Worm (Caenorhabditis elegans) whole organism, young adult: ENCODE results near the gene tag-243.
A peak's percentile ranks its signal among the peaks of the same experiment; 100 is the strongest.

ENCODE experiments used
- B0019.2 ChIP-seq: fragments of 200-800 bp; sonication (Bioruptor generic); conservative IDR thresholded peaks from 2 replicates; pipeline ENCODE4 v1.3.6; 2022; ENCODE audit warnings: missing genetic modification reagents, missing genetic modification characterization, missing compliant biosample characterization
- F22D6.2 ChIP-seq: sonication (generic microtip); optimal IDR thresholded peaks from 2 replicates; lab custom pipeline; 2016; ENCODE audit warnings: mild to moderate bottlenecking, missing genetic modification characterization, missing compliant biosample characterization
- F23B12.7 ChIP-seq: sonication (generic microtip); optimal IDR thresholded peaks from 2 replicates; lab custom pipeline; 2017; ENCODE audit warnings: missing genetic modification characterization, mild to moderate bottlenecking, missing compliant biosample characterization, antibody characterized with exemption, moderate library complexity; ENCODE audit not compliant: insufficient read depth
- F33H1.4 ChIP-seq: fragments of 200-800 bp; sonication (Bioruptor generic); IDR thresholded peaks from 2 replicates; pipeline ENCODE4 v1.3.6; 2022; ENCODE audit warnings: missing genetic modification reagents, missing genetic modification characterization, missing compliant biosample characterization
- F39B2.1 ChIP-seq: fragments of 200-800 bp; sonication (Bioruptor generic); IDR thresholded peaks from 2 replicates; pipeline ENCODE4 v1.3.6; 2022; ENCODE audit warnings: missing genetic modification reagents, missing genetic modification characterization, missing compliant biosample characterization
- F49E8.2 ChIP-seq: sonication (generic microtip); optimal IDR thresholded peaks from 3 replicates; lab custom pipeline; 2017; ENCODE audit warnings: missing genetic modification characterization, mild to moderate bottlenecking, missing compliant biosample characterization, antibody characterized with exemption, moderate library complexity; ENCODE audit not compliant: insufficient read depth
- F52B5.7 ChIP-seq: sonication (generic microtip); optimal IDR thresholded peaks from 2 replicates; lab custom pipeline; 2016; ENCODE audit warnings: mild to moderate bottlenecking, missing genetic modification characterization, missing compliant biosample characterization
- K12H6.12 ChIP-seq: fragments of 200-800 bp; sonication (Bioruptor generic); optimal IDR thresholded peaks from 2 replicates; lab custom pipeline; 2018; ENCODE audit warnings: mild to moderate bottlenecking, missing genetic modification characterization, missing compliant biosample characterization
- T26A5.8 ChIP-seq: sonication (generic microtip); optimal IDR thresholded peaks from 2 replicates; lab custom pipeline; 2016; ENCODE audit warnings: missing genetic modification characterization, missing compliant biosample characterization
- Y53G8AR.9 ChIP-seq: fragments of 200-800 bp; sonication (Bioruptor generic); conservative IDR thresholded peaks from 2 replicates; pipeline ENCODE4 v1.3.6; 2022; ENCODE audit warnings: missing genetic modification reagents, missing genetic modification characterization, missing compliant biosample characterization
- Y79H2A.3 ChIP-seq: fragments of 200-800 bp; sonication (Bioruptor generic); conservative IDR thresholded peaks from 2 replicates; pipeline ENCODE4 v1.3.6; 2022; ENCODE audit warnings: missing genetic modification reagents, missing genetic modification characterization, missing compliant biosample characterization
- ama-1 ChIP-seq, 3 experiments: fragments of 150-350 bp in 1 of 3; sonication (generic microtip) in 2 of 3; optimal IDR thresholded peaks; 2 replicates each; lab custom pipeline; 2014 to 2018; ENCODE audit warnings: missing biosample characterization in 2 of 3, missing genetic modification characterization in 2 of 3, missing genetic modification reagents in 2 of 3
- aptf-3 ChIP-seq: fragments of 200-800 bp; sonication (Bioruptor generic); IDR thresholded peaks from 2 replicates; pipeline ENCODE4 v1.3.6; 2022; ENCODE audit warnings: missing genetic modification characterization, missing compliant biosample characterization
- attf-5 ChIP-seq: fragments of 200-800 bp; sonication (Bioruptor generic); optimal IDR thresholded peaks from 2 replicates; lab custom pipeline; 2018; ENCODE audit warnings: mild to moderate bottlenecking, missing genetic modification characterization, missing compliant biosample characterization
- attf-6 ChIP-seq: fragments of 200-800 bp; sonication (Bioruptor generic); IDR thresholded peaks from 2 replicates; pipeline ENCODE4 v1.3.6; 2022; ENCODE audit warnings: missing genetic modification reagents, missing genetic modification characterization, missing compliant biosample characterization
- ccch-3 ChIP-seq: fragments of 200-800 bp; sonication (Bioruptor generic); optimal IDR thresholded peaks from 2 replicates; lab custom pipeline; 2018; ENCODE audit warnings: mild to moderate bottlenecking, missing genetic modification characterization, missing compliant biosample characterization
- ceh-100 ChIP-seq: fragments of 200-800 bp; sonication (Bioruptor generic); IDR thresholded peaks from 2 replicates; pipeline ENCODE4 v1.3.6; 2022; ENCODE audit warnings: missing genetic modification reagents, missing genetic modification characterization, missing compliant biosample characterization
- ceh-40 ChIP-seq: fragments of 200-800 bp; sonication (Bioruptor generic); IDR thresholded peaks from 2 replicates; pipeline ENCODE4 v1.3.6; 2022; ENCODE audit warnings: missing genetic modification characterization, missing compliant biosample characterization
- ceh-79 ChIP-seq: sonication (generic microtip); optimal IDR thresholded peaks from 2 replicates; lab custom pipeline; 2017; ENCODE audit warnings: mild to moderate bottlenecking, missing genetic modification characterization, missing compliant biosample characterization
- chd-7 ChIP-seq: sonication (generic microtip); optimal IDR thresholded peaks from 2 replicates; lab custom pipeline; 2016; ENCODE audit warnings: mild to moderate bottlenecking, missing genetic modification characterization, moderate library complexity, missing compliant biosample characterization
- die-1 ChIP-seq: sonication (generic microtip); optimal IDR thresholded peaks from 2 replicates; lab custom pipeline; 2016; ENCODE audit warnings: missing genotype, mild to moderate bottlenecking, missing genetic modification characterization, missing compliant biosample characterization
- dpl-1 ChIP-seq: fragments of 150-350 bp; optimal IDR thresholded peaks from 2 replicates; lab custom pipeline; 2014; ENCODE audit warnings: missing biosample characterization, missing genetic modification reagents, missing genetic modification characterization
- egl-18 ChIP-seq: fragments of 200-800 bp; sonication (Bioruptor generic); IDR thresholded peaks from 2 replicates; pipeline ENCODE4 v1.3.6; 2022; ENCODE audit warnings: missing genetic modification reagents, missing genetic modification characterization, missing compliant biosample characterization
- fkh-3 ChIP-seq: sonication (generic microtip); optimal IDR thresholded peaks from 2 replicates; lab custom pipeline; 2016; ENCODE audit warnings: mild to moderate bottlenecking, missing genetic modification characterization, missing compliant biosample characterization
- gei-17 ChIP-seq: fragments of 200-800 bp; sonication (Bioruptor generic); optimal IDR thresholded peaks from 2 replicates; lab custom pipeline; 2018; ENCODE audit warnings: mild to moderate bottlenecking, missing genetic modification characterization, missing compliant biosample characterization
- him-1 ChIP-seq: sonication (generic microtip); optimal IDR thresholded peaks from 2 replicates; lab custom pipeline; 2016; ENCODE audit warnings: missing genotype, missing genetic modification reagents, missing genetic modification characterization, missing compliant biosample characterization
- hmg-1.2 ChIP-seq: fragments of 200-800 bp; sonication (Bioruptor generic); IDR thresholded peaks from 2 replicates; pipeline ENCODE4 v1.3.6; 2022; ENCODE audit warnings: missing genetic modification reagents, missing genetic modification characterization, missing compliant biosample characterization
- hrde-1 ChIP-seq: sonication (generic microtip); optimal IDR thresholded peaks from 2 replicates; lab custom pipeline; 2016; ENCODE audit warnings: missing genetic modification characterization, mild to moderate bottlenecking, missing compliant biosample characterization, moderate library complexity, missing genotype, missing genetic modification reagents, borderline replicate concordance
- lin-26 ChIP-seq: fragments of 200-800 bp; sonication (Bioruptor generic); IDR thresholded peaks from 2 replicates; pipeline ENCODE4 v1.3.6; 2022; ENCODE audit warnings: missing genetic modification reagents, missing genetic modification characterization, missing compliant biosample characterization
- lin-35 ChIP-seq, 3 experiments: fragments of 150-350 bp in 2 of 3; sonication (generic microtip) in 1 of 3; optimal IDR thresholded peaks; 2 replicates each; lab custom pipeline; 2014 to 2018; ENCODE audit warnings: missing biosample characterization in 3 of 3, missing genetic modification characterization in 3 of 3, missing genetic modification reagents in 3 of 3
- lin-54 ChIP-seq: fragments of 200-800 bp; sonication (Bioruptor generic); optimal IDR thresholded peaks from 2 replicates; lab custom pipeline; 2018; ENCODE audit warnings: mild to moderate bottlenecking, missing genetic modification characterization, missing compliant biosample characterization
- lsy-27 ChIP-seq: sonication (generic microtip); optimal IDR thresholded peaks from 2 replicates; lab custom pipeline; 2017; ENCODE audit warnings: missing genetic modification characterization, mild to moderate bottlenecking, missing compliant biosample characterization, antibody characterized with exemption, missing genotype, borderline replicate concordance; ENCODE audit not compliant: insufficient read depth
- madf-3 ChIP-seq: fragments of 200-800 bp; sonication (Bioruptor generic); IDR thresholded peaks from 2 replicates; pipeline ENCODE4 v1.3.6; 2022; ENCODE audit warnings: missing genetic modification reagents, missing genetic modification characterization, missing compliant biosample characterization
- madf-6 ChIP-seq: fragments of 200-800 bp; sonication (Bioruptor generic); IDR thresholded peaks from 2 replicates; pipeline ENCODE4 v1.3.6; 2022; ENCODE audit warnings: missing genetic modification reagents, missing genetic modification characterization, missing compliant biosample characterization
- madf-8 ChIP-seq: fragments of 200-800 bp; sonication (Bioruptor generic); conservative IDR thresholded peaks from 2 replicates; pipeline ENCODE4 v1.3.6; 2022; ENCODE audit warnings: missing genetic modification reagents, missing genetic modification characterization, missing compliant biosample characterization
- mxl-1 ChIP-seq: sonication (generic microtip); optimal IDR thresholded peaks from 2 replicates; lab custom pipeline; 2016; ENCODE audit warnings: missing genetic modification characterization, missing compliant biosample characterization
- nfyb-1 ChIP-seq: fragments of 200-800 bp; sonication (Bioruptor generic); IDR thresholded peaks from 2 replicates; pipeline ENCODE4 v1.3.6; 2022; ENCODE audit warnings: missing genetic modification reagents, missing genetic modification characterization, missing compliant biosample characterization
- nhr-27 ChIP-seq: fragments of 200-800 bp; sonication (Bioruptor generic); optimal IDR thresholded peaks from 2 replicates; lab custom pipeline; 2018; ENCODE audit warnings: mild to moderate bottlenecking, missing genetic modification characterization, moderate library complexity, missing compliant biosample characterization
- pbrm-1 ChIP-seq: fragments of 200-800 bp; sonication (Bioruptor generic); IDR thresholded peaks from 2 replicates; pipeline ENCODE4 v1.3.6; 2022; ENCODE audit warnings: missing genetic modification reagents, missing genetic modification characterization, missing compliant biosample characterization
- rcor-1 ChIP-seq: fragments of 200-800 bp; sonication (Bioruptor generic); IDR thresholded peaks from 2 replicates; pipeline ENCODE4 v1.3.6; 2022; ENCODE audit warnings: missing genetic modification reagents, missing genetic modification characterization, missing compliant biosample characterization
- sdz-38 ChIP-seq: sonication (generic microtip); optimal IDR thresholded peaks from 2 replicates; lab custom pipeline; 2016; ENCODE audit warnings: missing genotype, missing genetic modification characterization, missing compliant biosample characterization
- snpc-1.3 ChIP-seq: sonication (generic microtip); optimal IDR thresholded peaks from 2 replicates; lab custom pipeline; 2017; ENCODE audit warnings: missing genetic modification characterization, mild to moderate bottlenecking, missing compliant biosample characterization, antibody characterized with exemption, moderate library complexity, missing genotype, missing genetic modification reagents; ENCODE audit not compliant: insufficient read depth
- sptf-2 ChIP-seq: fragments of 200-800 bp; sonication (Bioruptor generic); optimal IDR thresholded peaks from 2 replicates; lab custom pipeline; 2018; ENCODE audit warnings: mild to moderate bottlenecking, missing genetic modification characterization, missing compliant biosample characterization
- tbx-9 ChIP-seq: sonication (generic microtip); optimal IDR thresholded peaks from 2 replicates; lab custom pipeline; 2016; ENCODE audit warnings: borderline replicate concordance, missing genetic modification characterization, inconsistent platforms, missing compliant biosample characterization
- tlf-1 ChIP-seq: fragments of 200-800 bp; sonication (Bioruptor generic); optimal IDR thresholded peaks from 2 replicates; lab custom pipeline; 2018; ENCODE audit warnings: mild to moderate bottlenecking, missing genetic modification characterization, missing compliant biosample characterization
- ztf-22 ChIP-seq: fragments of 200-800 bp; sonication (Bioruptor generic); optimal IDR thresholded peaks from 2 replicates; lab custom pipeline; 2018; ENCODE audit warnings: mild to moderate bottlenecking, missing genetic modification characterization, moderate library complexity, missing compliant biosample characterization
- ztf-25 ChIP-seq: fragments of 200-800 bp; sonication (Bioruptor generic); IDR thresholded peaks from 2 replicates; pipeline ENCODE4 v1.3.6; 2022; ENCODE audit warnings: missing genetic modification reagents, missing genetic modification characterization, missing compliant biosample characterization
- ztf-3 ChIP-seq: fragments of 200-800 bp; sonication (Bioruptor generic); optimal IDR thresholded peaks from 2 replicates; lab custom pipeline; 2018; ENCODE audit warnings: mild to moderate bottlenecking, missing genetic modification characterization, missing compliant biosample characterization

The tag-243 gene

ce11 chrIII:4649363-4649768 lies 38.9 kb downstream of the tag-243 start (continued):
- TF ChIP-seq die-1 (tag; lab: Kevin White, UChicago) (peak; percentile 70), fkh-3 (tag; lab: Kevin White, UChicago) (no peak), madf-3 (GFP tag; lab: Robert Waterston, UW) (no peak), dpl-1 (GFP tag; lab: Kevin White, UChicago) (no peak), snpc-1.3 (tag; lab: Kevin White, UChicago) (no peak), ztf-25 (GFP tag; lab: Robert Waterston, UW) (no peak), nhr-27 (tag; lab: Kevin White, UChicago) (peak; percentile 50), lin-35 (GFP tag; optimal IDR thresholded peaks at IDR 0.05; lab: Kevin White, UChicago) (peak in 1 of 3 experiments; percentile 66), ceh-100 (GFP tag; lab: Robert Waterston, UW) (peak; percentile 37; the same call in 1 of the 2 replicates), lin-26 (GFP tag; lab: Robert Waterston, UW) (peak; percentile 48; the same call in 1 of the 2 replicates), hrde-1 (no peak), egl-18 (GFP tag; lab: Robert Waterston, UW) (no peak), B0019.2 (GFP tag; lab: Robert Waterston, UW) (no peak), attf-5 (GFP tag; lab: Kevin White, UChicago) (peak; percentile 98), nfyb-1 (GFP tag; lab: Robert Waterston, UW) (peak; percentile 93), pbrm-1 (GFP tag; lab: Robert Waterston, UW) (peak; percentile 79; the same call in 1 of the 2 replicates), F22D6.2 (tag; lab: Kevin White, UChicago) (peak; percentile 86), lin-54 (GFP tag; lab: Kevin White, UChicago) (peak; percentile 81), ceh-79 (tag; lab: Kevin White, UChicago) (no peak), hmg-1.2 (peak; percentile 96), gei-17 (peak; percentile 32), F52B5.7 (no peak), mxl-1 (tag; lab: Kevin White, UChicago) (peak; percentile 20), rcor-1 (GFP tag; lab: Robert Waterston, UW) (peak; percentile 46), Y79H2A.3 (no peak), T26A5.8 (tag; lab: Kevin White, UChicago) (no peak), ama-1 (optimal IDR thresholded peaks at IDR 0.05; lab: Kevin White, UChicago) (no peak), ama-1 (GFP tag; optimal IDR thresholded peaks at IDR 0.05; lab: Kevin White, UChicago) (no peak), ceh-40 (GFP tag; lab: Robert Waterston, UW) (no peak), him-1 (tag; lab: Kevin White, UChicago) (no peak), madf-8 (GFP tag; lab: Robert Waterston, UW) (no peak), tlf-1 (GFP tag; lab: Kevin White, UChicago) (peak; percentile 85), sptf-2 (peak; percentile 22), F23B12.7 (tag; lab: Kevin White, UChicago) (peak; percentile 17), ztf-3 (GFP tag; lab: Kevin White, UChicago) (peak; percentile 56), tbx-9 (tag; lab: Kevin White, UChicago) (no peak), madf-6 (GFP tag; lab: Robert Waterston, UW) (no peak), chd-7 (tag; lab: Kevin White, UChicago) (peak; percentile 89), aptf-3 (GFP tag; lab: Robert Waterston, UW) (no peak), Y53G8AR.9 (GFP tag; lab: Robert Waterston, UW) (peak; percentile 53; the same call in 1 of the 2 replicates), ztf-22 (peak; percentile 97), sdz-38 (no peak), F39B2.1 (GFP tag; lab: Robert Waterston, UW) (no peak), attf-6 (GFP tag; lab: Robert Waterston, UW) (no peak), lsy-27 (no peak), F49E8.2 (no peak), K12H6.12 (tag; lab: Kevin White, UChicago) (peak; percentile 94), ccch-3 (no peak), F33H1.4 (GFP tag; lab: Robert Waterston, UW) (no peak)
